Fruit fly (Drosophila melanogaster) whole organism, embryonic: ENCODE measurements around the gene CG15282.

Experiments used
- Atf3 ChIP-seq: fragments of 200-800 bp; sonication (Bioruptor generic); optimal IDR thresholded peaks from 3 replicates; lab custom pipeline; 2016; ENCODE audit warnings: missing biosample characterization, missing genetic modification characterization
- CG10979 ChIP-seq: fragments of 200-800 bp; sonication (Bioruptor generic); optimal IDR thresholded peaks from 2 replicates; lab custom pipeline; 2018; ENCODE audit warnings: missing biosample characterization, mild to moderate bottlenecking, missing genetic modification characterization, moderate library complexity
- CG11456 ChIP-seq: fragments of 200-800 bp; sonication (Bioruptor generic); IDR thresholded peaks from 3 replicates; pipeline ENCODE4 v1.3.6; 2022; ENCODE audit warnings: missing biosample characterization, missing genetic modification characterization
- CG12104 ChIP-seq: fragments of 200-800 bp; sonication (Bioruptor generic); optimal IDR thresholded peaks from 3 replicates; lab custom pipeline; 2016; ENCODE audit warnings: missing biosample characterization, missing genetic modification characterization
- CG12299 ChIP-seq: fragments of 200-800 bp; sonication (Bioruptor generic); optimal IDR thresholded peaks from 2 replicates; lab custom pipeline; 2018; ENCODE audit warnings: missing biosample characterization, mild to moderate bottlenecking, missing genetic modification characterization
- CG12659 ChIP-seq: fragments of 200-800 bp; sonication (Bioruptor generic); optimal IDR thresholded peaks from 3 replicates; lab custom pipeline; 2017; ENCODE audit warnings: mild to moderate bottlenecking, missing biosample characterization, missing genetic modification reagents, missing genetic modification characterization
- CG12942 ChIP-seq: fragments of 200-800 bp; sonication (Bioruptor generic); optimal IDR thresholded peaks from 3 replicates; lab custom pipeline; 2016; ENCODE audit warnings: missing biosample characterization, missing genetic modification characterization
- CG15696 ChIP-seq: fragments of 200-800 bp; sonication (Bioruptor generic); optimal IDR thresholded peaks from 2 replicates; lab custom pipeline; 2019; ENCODE audit warnings: missing biosample characterization, mild to moderate bottlenecking, missing genetic modification characterization, moderate library complexity
- CG16815 ChIP-seq: fragments of 200-800 bp; sonication (Bioruptor generic); optimal IDR thresholded peaks from 3 replicates; lab custom pipeline; 2017; ENCODE audit warnings: missing biosample characterization, mild to moderate bottlenecking, missing genetic modification characterization
- CG17912 ChIP-seq: fragments of 200-800 bp; sonication (Bioruptor generic); optimal IDR thresholded peaks from 2 replicates; lab custom pipeline; 2018; ENCODE audit warnings: missing biosample characterization, mild to moderate bottlenecking, missing genetic modification characterization
- CG18764 ChIP-seq: fragments of 200-800 bp; sonication (Bioruptor generic); optimal IDR thresholded peaks from 3 replicates; lab custom pipeline; 2016; ENCODE audit warnings: missing biosample characterization, missing genetic modification characterization
- CG31224 ChIP-seq: fragments of 200-800 bp; sonication (Bioruptor generic); IDR thresholded peaks from 2 replicates; pipeline ENCODE4 v1.3.6; 2022; ENCODE audit warnings: missing biosample characterization, missing genetic modification characterization
- CG33557 ChIP-seq: fragments of 200-800 bp; sonication (Bioruptor generic); optimal IDR thresholded peaks from 2 replicates; lab custom pipeline; 2019; ENCODE audit warnings: missing biosample characterization, mild to moderate bottlenecking, missing genetic modification characterization, moderate library complexity
- CG4360 ChIP-seq: fragments of 200-800 bp; sonication (Bioruptor generic); IDR thresholded peaks from 2 replicates; pipeline ENCODE4 v1.3.6; 2022; ENCODE audit warnings: missing biosample characterization, missing genetic modification characterization
- CG7357 ChIP-seq: fragments of 200-800 bp; sonication (Bioruptor generic); IDR thresholded peaks from 3 replicates; pipeline ENCODE4 v1.3.6; 2022; ENCODE audit warnings: missing biosample characterization, missing genetic modification characterization
- CG9215 ChIP-seq: fragments of 200-800 bp; sonication (Bioruptor generic); IDR thresholded peaks from 2 replicates; pipeline ENCODE4 v1.3.6; 2022; ENCODE audit warnings: missing biosample characterization, missing genetic modification characterization
- Camta ChIP-seq: fragments of 200-800 bp; sonication (Bioruptor generic); optimal IDR thresholded peaks from 2 replicates; lab custom pipeline; 2016; ENCODE audit warnings: missing biosample characterization, missing genetic modification characterization
- CkIIα-i1 ChIP-seq: fragments of 200-800 bp; sonication (Bioruptor generic); IDR thresholded peaks from 2 replicates; pipeline ENCODE4 v1.3.6; 2022; ENCODE audit warnings: missing biosample characterization, missing genetic modification characterization
- CrebB ChIP-seq: fragments of 200-800 bp; sonication (Bioruptor generic); optimal IDR thresholded peaks from 3 replicates; lab custom pipeline; 2018; ENCODE audit warnings: missing biosample characterization, mild to moderate bottlenecking, missing genetic modification characterization
- E2f1 ChIP-seq: fragments of 200-800 bp; sonication (Bioruptor generic); IDR thresholded peaks from 2 replicates; pipeline ENCODE4 v1.3.6; 2022; ENCODE audit warnings: missing biosample characterization, missing genetic modification characterization
- Fer3 ChIP-seq: fragments of 200-800 bp; sonication (Bioruptor generic); optimal IDR thresholded peaks from 2 replicates; lab custom pipeline; 2018; ENCODE audit warnings: missing biosample characterization, mild to moderate bottlenecking, missing genetic modification characterization, moderate library complexity
- HHEX ChIP-seq: fragments of 200-800 bp; sonication (Bioruptor generic); optimal IDR thresholded peaks from 3 replicates; lab custom pipeline; 2017; ENCODE audit warnings: missing biosample characterization, mild to moderate bottlenecking, missing genetic modification characterization, missing genetic modification reagents
- Hey ChIP-seq: fragments of 200-800 bp; sonication (Bioruptor generic); optimal IDR thresholded peaks from 3 replicates; lab custom pipeline; 2018; ENCODE audit warnings: missing biosample characterization, mild to moderate bottlenecking, missing genetic modification characterization
- HmgZ ChIP-seq: fragments of 200-800 bp; sonication (Bioruptor generic); optimal IDR thresholded peaks from 2 replicates; lab custom pipeline; 2018; ENCODE audit warnings: missing biosample characterization, mild to moderate bottlenecking, missing genetic modification characterization
- Jarid2 ChIP-seq: fragments of 200-800 bp; sonication (Bioruptor generic); optimal IDR thresholded peaks from 3 replicates; lab custom pipeline; 2017; ENCODE audit warnings: mild to moderate bottlenecking, missing biosample characterization, missing genetic modification reagents, missing genetic modification characterization
- Rfx ChIP-seq: fragments of 200-800 bp; sonication (Bioruptor generic); IDR thresholded peaks from 2 replicates; pipeline ENCODE4 v1.3.6; 2022; ENCODE audit warnings: missing biosample characterization, missing genetic modification characterization
- Scr ChIP-seq: fragments of 200-800 bp; sonication (Bioruptor generic); IDR thresholded peaks from 2 replicates; pipeline ENCODE4 v1.3.6; 2022; ENCODE audit warnings: missing biosample characterization, missing genetic modification characterization; ENCODE audit not compliant: partially characterized antibody
- Side ChIP-seq: fragments of 200-800 bp; sonication (Bioruptor generic); optimal IDR thresholded peaks from 2 replicates; lab custom pipeline; 2016; ENCODE audit warnings: missing biosample characterization, missing genetic modification characterization
- Sin3A ChIP-seq: fragments of >200 bp; optimal IDR thresholded peaks from 2 replicates; lab custom pipeline; 2018
- Spps ChIP-seq: fragments of 200-800 bp; sonication (Bioruptor generic); optimal IDR thresholded peaks from 2 replicates; lab custom pipeline; 2018; ENCODE audit warnings: missing biosample characterization, mild to moderate bottlenecking, missing genetic modification characterization
- Sry-β ChIP-seq: fragments of 200-800 bp; sonication (Bioruptor generic); optimal IDR thresholded peaks from 2 replicates; lab custom pipeline; 2018; ENCODE audit warnings: missing biosample characterization, mild to moderate bottlenecking, missing genetic modification characterization, moderate library complexity
- amos ChIP-seq: fragments of 200-800 bp; sonication (Bioruptor generic); IDR thresholded peaks from 2 replicates; pipeline ENCODE4 v1.3.6; 2022; ENCODE audit warnings: missing biosample characterization, missing genetic modification characterization; ENCODE audit not compliant: partially characterized antibody
- ash1 ChIP-seq: fragments of 200-800 bp; sonication (Bioruptor generic); optimal IDR thresholded peaks from 2 replicates; lab custom pipeline; 2018; ENCODE audit warnings: missing biosample characterization, mild to moderate bottlenecking, missing genetic modification characterization
- bowl ChIP-seq: fragments of 200-800 bp; sonication (Bioruptor generic); IDR thresholded peaks from 2 replicates; pipeline ENCODE4 v1.3.6; 2022; ENCODE audit warnings: missing biosample characterization, missing genetic modification characterization
- cwo ChIP-seq: fragments of 200-800 bp; sonication (Bioruptor generic); optimal IDR thresholded peaks from 3 replicates; lab custom pipeline; 2017; ENCODE audit warnings: missing biosample characterization, missing genetic modification characterization, mild to moderate bottlenecking, moderate library complexity, missing genetic modification reagents
- fd64A ChIP-seq: fragments of 200-800 bp; sonication (Bioruptor generic); optimal IDR thresholded peaks from 3 replicates; lab custom pipeline; 2018; ENCODE audit warnings: missing biosample characterization, mild to moderate bottlenecking, missing genetic modification characterization
- gce ChIP-seq: fragments of 200-800 bp; sonication (Bioruptor generic); IDR thresholded peaks from 3 replicates; pipeline ENCODE4 v1.3.6; 2022; ENCODE audit warnings: missing biosample characterization, missing genetic modification characterization
- grau ChIP-seq: fragments of 200-800 bp; optimal IDR thresholded peaks from 3 replicates; lab custom pipeline; 2019; ENCODE audit warnings: missing biosample characterization, mild to moderate bottlenecking, missing genetic modification characterization, moderate library complexity
- ham ChIP-seq: fragments of 200-800 bp; sonication (Bioruptor generic); IDR thresholded peaks from 2 replicates; pipeline ENCODE4 v1.3.6; 2022; ENCODE audit warnings: missing biosample characterization, missing genetic modification characterization
- hb ChIP-seq: fragments of 200-800 bp; sonication (Bioruptor generic); IDR thresholded peaks from 3 replicates; pipeline ENCODE4 v1.3.6; 2022; ENCODE audit warnings: missing biosample characterization, missing genetic modification characterization; ENCODE audit not compliant: partially characterized antibody
- inv ChIP-seq: fragments of 200-800 bp; sonication (Bioruptor generic); IDR thresholded peaks from 2 replicates; pipeline ENCODE4 v1.3.6; 2022; ENCODE audit warnings: missing biosample characterization, missing genetic modification characterization; ENCODE audit not compliant: partially characterized antibody
- jumu ChIP-seq: fragments of 200-800 bp; sonication (Bioruptor generic); optimal IDR thresholded peaks from 3 replicates; lab custom pipeline; 2016; ENCODE audit warnings: missing biosample characterization, missing genetic modification characterization
- mirr ChIP-seq: fragments of 200-800 bp; sonication (Bioruptor generic); optimal IDR thresholded peaks from 3 replicates; lab custom pipeline; 2018; ENCODE audit warnings: missing biosample characterization, mild to moderate bottlenecking, missing genetic modification characterization
- pb ChIP-seq: fragments of 200-800 bp; sonication (Bioruptor generic); optimal IDR thresholded peaks from 3 replicates; lab custom pipeline; 2016; ENCODE audit warnings: missing biosample characterization, missing genetic modification characterization
- peb ChIP-seq: fragments of 200-800 bp; sonication (Bioruptor generic); IDR thresholded peaks from 2 replicates; pipeline ENCODE4 v1.3.6; 2022; ENCODE audit warnings: missing biosample characterization, missing genetic modification characterization
- pzg ChIP-seq: fragments of 200-800 bp; sonication (Bioruptor generic); optimal IDR thresholded peaks from 3 replicates; lab custom pipeline; 2018; ENCODE audit warnings: missing biosample characterization, mild to moderate bottlenecking, missing genetic modification characterization, moderate library complexity
- ranshi ChIP-seq: fragments of 200-800 bp; sonication (Bioruptor generic); IDR thresholded peaks from 2 replicates; pipeline ENCODE4 v1.3.6; 2022; ENCODE audit warnings: missing biosample characterization, missing genetic modification characterization
- ro ChIP-seq: fragments of 200-800 bp; sonication (Bioruptor generic); IDR thresholded peaks from 2 replicates; pipeline ENCODE4 v1.3.6; 2022; ENCODE audit warnings: missing biosample characterization, missing genetic modification characterization
- slp2 ChIP-seq: fragments of 200-800 bp; sonication (Bioruptor generic); optimal IDR thresholded peaks from 2 replicates; lab custom pipeline; 2016; ENCODE audit warnings: missing biosample characterization, missing genetic modification characterization
- so ChIP-seq: fragments of 200-800 bp; sonication (Bioruptor generic); IDR thresholded peaks from 3 replicates; pipeline ENCODE4 v1.3.6; 2022; ENCODE audit warnings: missing biosample characterization, missing genetic modification characterization
- tll ChIP-seq, 2 experiments: fragments of 200-800 bp in 1 of 2; fragments of >200 bp in 1 of 2; sonication (Bioruptor generic) in 1 of 2; optimal IDR thresholded peaks; 2 replicates each; lab custom pipeline; 2017 to 2019; ENCODE audit warnings: missing biosample characterization in 2 of 2, missing genetic modification characterization in 2 of 2, mild to moderate bottlenecking in 1 of 2, moderate library complexity in 1 of 2

CG15282 gene

dm6 chr2L:14674606-14675100 is 37.6 kb upstream of the CG15282 start (continued):
- TF ChIP-seq CG4360 (GFP tag; lab: Robert Waterston, UW) (no peak), inv (GFP tag; lab: Robert Waterston, UW) (no peak), CG33557 (peak; percentile 94), bowl (GFP tag; lab: Robert Waterston, UW) (no peak), Jarid2 (GFP tag; lab: Kevin White, UChicago) (peak; percentile 45), CkIIα-i1 (GFP tag; lab: Robert Waterston, UW) (no peak), HmgZ (tag; lab: Kevin White, UChicago) (no peak), grau (tag; lab: Kevin White, UChicago) (peak; percentile 88), Rfx (no peak), CG12299 (tag; lab: Kevin White, UChicago) (no peak), CG9215 (GFP tag; lab: Robert Waterston, UW) (no peak), fd64A (GFP tag; lab: Kevin White, UChicago) (no peak), slp2 (GFP tag; lab: Kevin White, UChicago) (no peak), pb (no peak), CrebB (tag; lab: Kevin White, UChicago) (no peak), Sin3A (lab: Kevin White, UChicago) (no peak), Fer3 (tag; lab: Kevin White, UChicago) (peak; percentile 57), CG17912 (GFP tag; lab: Kevin White, UChicago) (no peak), Side (GFP tag; lab: Kevin White, UChicago) (no peak), Sry-β (GFP tag; lab: Kevin White, UChicago) (peak; percentile 13), peb (peak; percentile 63; the same call in 1 of the 2 replicates), pzg (GFP tag; lab: Kevin White, UChicago) (no peak), gce (GFP tag; lab: Robert Waterston, UW) (no peak), Camta (GFP tag; lab: Kevin White, UChicago) (no peak), CG18764 (GFP tag; lab: Kevin White, UChicago) (peak; percentile 47), Hey (tag; lab: Kevin White, UChicago) (no peak), HHEX (peak; percentile 37), cwo (GFP tag; lab: Kevin White, UChicago) (peak; percentile 37), ash1 (GFP tag; lab: Kevin White, UChicago) (no peak), jumu (no peak), CG12104 (peak; percentile 49), ham (GFP tag; lab: Robert Waterston, UW) (no peak), CG31224 (GFP tag; lab: Robert Waterston, UW) (no peak), so (GFP tag; lab: Robert Waterston, UW) (0 out of 3 replicates have a peak, but pooled peaks have one; percentile 37), mirr (no peak), CG10979 (tag; lab: Kevin White, UChicago) (peak; percentile 97), Atf3 (GFP tag; lab: Kevin White, UChicago) (no peak), CG11456 (GFP tag; lab: Robert Waterston, UW) (no peak), ro (peak; percentile 35; the same call in 1 of the 2 replicates), hb (GFP tag; lab: Robert Waterston, UW) (no peak), CG16815 (GFP tag; lab: Kevin White, UChicago) (peak; percentile 80), E2f1 (GFP tag; lab: Robert Waterston, UW) (peak; percentile 61), ranshi (GFP tag; lab: Robert Waterston, UW) (0 out of 2 replicates have a peak, but pooled peaks have one; percentile 65), tll (GFP tag; optimal IDR thresholded peaks at IDR 0.05; lab: Kevin White, UChicago) (no peak), CG12942 (GFP tag; lab: Kevin White, UChicago) (peak; percentile 15), amos (GFP tag; lab: Robert Waterston, UW) (no peak), Scr (GFP tag; lab: Robert Waterston, UW) (no peak), Spps (tag; lab: Kevin White, UChicago) (peak; percentile 96), CG15696 (tag; lab: Kevin White, UChicago) (peak; percentile 72), CG12659 (GFP tag; lab: Kevin White, UChicago) (peak; percentile 51), CG7357 (GFP tag; lab: Robert Waterston, UW) (peak; percentile 66)
